Fruit fly (Drosophila melanogaster) whole organism, embryonic: ENCODE data around the gene Ubc4.

ENCODE experiments used
- Abd-B ChIP-seq: fragments of 200-800 bp; sonication (Bioruptor generic); optimal IDR thresholded peaks from 2 replicates; lab custom pipeline; 2018; ENCODE audit warnings: missing biosample characterization, mild to moderate bottlenecking, missing genetic modification characterization, moderate library complexity
- Asciz ChIP-seq: fragments of 200-800 bp; sonication (Bioruptor generic); optimal IDR thresholded peaks from 2 replicates; lab custom pipeline; 2017; ENCODE audit warnings: missing biosample characterization, mild to moderate bottlenecking, missing genetic modification characterization, missing genetic modification reagents
- B-H2 ChIP-seq: fragments of 200-800 bp; sonication (Bioruptor generic); optimal IDR thresholded peaks from 2 replicates; lab custom pipeline; 2018; ENCODE audit warnings: missing biosample characterization, mild to moderate bottlenecking, missing genetic modification characterization
- BEAF-32 ChIP-seq: fragments of 200-800 bp; sonication (Bioruptor generic); optimal IDR thresholded peaks from 3 replicates; lab custom pipeline; 2017; ENCODE audit warnings: missing biosample characterization, missing genetic modification characterization, mild to moderate bottlenecking, moderate library complexity, missing genetic modification reagents
- Bdp1 ChIP-seq: fragments of 200-800 bp; sonication (Bioruptor generic); optimal IDR thresholded peaks from 3 replicates; lab custom pipeline; 2016; ENCODE audit warnings: missing biosample characterization, missing genetic modification characterization
- CG10147 ChIP-seq: fragments of 200-800 bp; sonication (Bioruptor generic); optimal IDR thresholded peaks from 2 replicates; lab custom pipeline; 2019; ENCODE audit warnings: missing biosample characterization, mild to moderate bottlenecking, missing genetic modification characterization, moderate library complexity
- CG10462 ChIP-seq: fragments of 200-800 bp; sonication (Bioruptor generic); optimal IDR thresholded peaks from 2 replicates; lab custom pipeline; 2016; ENCODE audit warnings: missing biosample characterization, missing genetic modification characterization
- CG10959 ChIP-seq: fragments of 200-800 bp; sonication (Bioruptor generic); IDR thresholded peaks from 2 replicates; pipeline ENCODE4 v1.3.6; 2022; ENCODE audit warnings: missing biosample characterization, missing genetic modification characterization
- CG17568 ChIP-seq: fragments of 200-800 bp; sonication (Bioruptor generic); optimal IDR thresholded peaks from 2 replicates; lab custom pipeline; 2018; ENCODE audit warnings: missing biosample characterization, mild to moderate bottlenecking, missing genetic modification characterization, moderate library complexity
- CG18262 ChIP-seq: fragments of 200-800 bp; optimal IDR thresholded peaks from 3 replicates; lab custom pipeline; 2019; ENCODE audit warnings: missing biosample characterization, mild to moderate bottlenecking, missing genetic modification characterization, moderate library complexity
- CG30020 ChIP-seq: fragments of 200-800 bp; optimal IDR thresholded peaks from 2 replicates; lab custom pipeline; 2019; ENCODE audit warnings: missing biosample characterization, mild to moderate bottlenecking, missing genetic modification characterization, moderate library complexity
- CG3065 ChIP-seq: fragments of 200-800 bp; sonication (Bioruptor generic); optimal IDR thresholded peaks from 2 replicates; lab custom pipeline; 2016; ENCODE audit warnings: missing biosample characterization, missing genetic modification characterization
- CG31224 ChIP-seq: fragments of 200-800 bp; sonication (Bioruptor generic); IDR thresholded peaks from 2 replicates; pipeline ENCODE4 v1.3.6; 2022; ENCODE audit warnings: missing biosample characterization, missing genetic modification characterization
- CG42726 ChIP-seq: fragments of 200-800 bp; sonication (Bioruptor generic); IDR thresholded peaks from 2 replicates; pipeline ENCODE4 v1.3.6; 2022; ENCODE audit warnings: missing biosample characterization, missing genetic modification characterization; ENCODE audit not compliant: partially characterized antibody
- CG6813 ChIP-seq: fragments of 200-800 bp; sonication (Bioruptor generic); optimal IDR thresholded peaks from 2 replicates; lab custom pipeline; 2017; ENCODE audit warnings: missing biosample characterization, missing genetic modification characterization, mild to moderate bottlenecking, moderate library complexity, missing genetic modification reagents
- CG6854 ChIP-seq: fragments of 200-800 bp; sonication (Bioruptor generic); optimal IDR thresholded peaks from 3 replicates; lab custom pipeline; 2017; ENCODE audit warnings: missing biosample characterization, mild to moderate bottlenecking, missing genetic modification characterization
- CG8281 ChIP-seq: fragments of 200-800 bp; sonication (Bioruptor generic); optimal IDR thresholded peaks from 2 replicates; lab custom pipeline; 2018; ENCODE audit warnings: missing biosample characterization, mild to moderate bottlenecking, missing genetic modification characterization, moderate library complexity
- CG8359 ChIP-seq: fragments of 200-800 bp; sonication (Bioruptor generic); optimal IDR thresholded peaks from 2 replicates; lab custom pipeline; 2017; ENCODE audit warnings: missing biosample characterization, mild to moderate bottlenecking, missing genetic modification characterization, borderline replicate concordance
- CG9727 ChIP-seq: fragments of 200-800 bp; sonication (Bioruptor generic); optimal IDR thresholded peaks from 3 replicates; lab custom pipeline; 2017; ENCODE audit warnings: missing biosample characterization, mild to moderate bottlenecking, missing genetic modification characterization
- CTCF ChIP-seq: fragments of 200-800 bp; sonication (Bioruptor generic); optimal IDR thresholded peaks from 2 replicates; lab custom pipeline; 2017; ENCODE audit warnings: missing biosample characterization, mild to moderate bottlenecking, missing genetic modification characterization, moderate library complexity
- Chrac-16 ChIP-seq: fragments of 200-800 bp; sonication (Bioruptor generic); optimal IDR thresholded peaks from 3 replicates; lab custom pipeline; 2016; ENCODE audit warnings: missing biosample characterization, missing genetic modification characterization
- Fer2 ChIP-seq: fragments of 200-800 bp; sonication (Bioruptor generic); optimal IDR thresholded peaks from 2 replicates; lab custom pipeline; 2018; ENCODE audit warnings: missing biosample characterization, mild to moderate bottlenecking, missing genetic modification characterization, moderate library complexity
- MESR4 ChIP-seq: fragments of 200-800 bp; sonication (Bioruptor generic); optimal IDR thresholded peaks from 2 replicates; lab custom pipeline; 2018; ENCODE audit warnings: missing biosample characterization, mild to moderate bottlenecking, missing genetic modification characterization, moderate library complexity
- MTF-1 ChIP-seq: fragments of 200-800 bp; sonication (Bioruptor generic); optimal IDR thresholded peaks from 2 replicates; lab custom pipeline; 2018; ENCODE audit warnings: missing biosample characterization, mild to moderate bottlenecking, missing genetic modification characterization, borderline replicate concordance
- Mes4 ChIP-seq: fragments of 200-800 bp; sonication (Bioruptor generic); optimal IDR thresholded peaks from 2 replicates; lab custom pipeline; 2016; ENCODE audit warnings: missing biosample characterization, missing genetic modification characterization
- NK7.1 ChIP-seq: fragments of 200-800 bp; sonication (Bioruptor generic); optimal IDR thresholded peaks from 3 replicates; lab custom pipeline; 2016; ENCODE audit warnings: missing biosample characterization, missing genetic modification characterization
- Nf-YC ChIP-seq: fragments of 200-800 bp; optimal IDR thresholded peaks from 3 replicates; lab custom pipeline; 2019; ENCODE audit warnings: missing biosample characterization, mild to moderate bottlenecking, missing genetic modification characterization, moderate library complexity
- Optix ChIP-seq: fragments of 200-800 bp; sonication (Bioruptor generic); IDR thresholded peaks from 3 replicates; pipeline ENCODE4 v1.3.6; 2022; ENCODE audit warnings: missing biosample characterization, missing genetic modification characterization
- PHDP ChIP-seq: fragments of 200-800 bp; sonication (Bioruptor generic); optimal IDR thresholded peaks from 3 replicates; lab custom pipeline; 2018; ENCODE audit warnings: missing biosample characterization, mild to moderate bottlenecking, missing genetic modification characterization, moderate library complexity
- Side ChIP-seq: fragments of 200-800 bp; sonication (Bioruptor generic); optimal IDR thresholded peaks from 2 replicates; lab custom pipeline; 2016; ENCODE audit warnings: missing biosample characterization, missing genetic modification characterization
- Stat92E ChIP-seq, 3 experiments: fragments of >200 bp in 2 of 3; fragments of 200-800 bp in 1 of 3; sonication (Bioruptor generic) in 1 of 3; optimal IDR thresholded peaks; 2 replicates each; lab custom pipeline; 2017 to 2019; ENCODE audit warnings: missing biosample characterization in 3 of 3, missing genetic modification characterization in 3 of 3, mild to moderate bottlenecking in 1 of 3, moderate library complexity in 1 of 3
- abd-A ChIP-seq: fragments of 200-800 bp; sonication (Bioruptor generic); optimal IDR thresholded peaks from 3 replicates; lab custom pipeline; 2019; ENCODE audit warnings: missing biosample characterization, mild to moderate bottlenecking, missing genetic modification characterization, moderate library complexity
- bcd ChIP-seq: fragments of 200-800 bp; sonication (Bioruptor generic); optimal IDR thresholded peaks from 2 replicates; lab custom pipeline; 2017; ENCODE audit warnings: missing biosample characterization, mild to moderate bottlenecking, missing genetic modification characterization
- bsh ChIP-seq, 2 experiments: fragments of 200-800 bp; sonication (Bioruptor generic); optimal IDR thresholded peaks; 2 replicates each; lab custom pipeline; 2017 to 2018; ENCODE audit warnings: mild to moderate bottlenecking in 2 of 2, missing biosample characterization in 2 of 2, missing genetic modification characterization in 2 of 2, moderate library complexity in 1 of 2
- cg ChIP-seq: fragments of 200-800 bp; sonication (Bioruptor generic); optimal IDR thresholded peaks from 3 replicates; lab custom pipeline; 2019; ENCODE audit warnings: missing biosample characterization, mild to moderate bottlenecking, missing genetic modification characterization, moderate library complexity
- ci ChIP-seq: fragments of 200-800 bp; sonication (Bioruptor generic); IDR thresholded peaks from 3 replicates; pipeline ENCODE4 v1.3.6; 2022; ENCODE audit warnings: missing biosample characterization, missing genetic modification characterization
- en ChIP-seq: fragments of 200-800 bp; sonication (Bioruptor generic); optimal IDR thresholded peaks from 2 replicates; lab custom pipeline; 2016; ENCODE audit warnings: missing biosample characterization, missing genetic modification characterization
- fd3F ChIP-seq: fragments of 200-800 bp; sonication (Bioruptor generic); optimal IDR thresholded peaks from 2 replicates; lab custom pipeline; 2018; ENCODE audit warnings: missing biosample characterization, mild to moderate bottlenecking, missing genetic modification characterization, moderate library complexity
- grn ChIP-seq: fragments of 200-800 bp; sonication (Bioruptor generic); optimal IDR thresholded peaks from 3 replicates; lab custom pipeline; 2017; ENCODE audit warnings: missing biosample characterization, missing genetic modification characterization
- ham ChIP-seq: fragments of 200-800 bp; sonication (Bioruptor generic); IDR thresholded peaks from 2 replicates; pipeline ENCODE4 v1.3.6; 2022; ENCODE audit warnings: missing biosample characterization, missing genetic modification characterization
- ind ChIP-seq: fragments of 200-800 bp; sonication (Bioruptor generic); optimal IDR thresholded peaks from 3 replicates; lab custom pipeline; 2016; ENCODE audit warnings: missing biosample characterization, missing genetic modification characterization
- inv ChIP-seq: fragments of 200-800 bp; sonication (Bioruptor generic); IDR thresholded peaks from 2 replicates; pipeline ENCODE4 v1.3.6; 2022; ENCODE audit warnings: missing biosample characterization, missing genetic modification characterization; ENCODE audit not compliant: partially characterized antibody
- phol ChIP-seq: fragments of 200-800 bp; sonication (Bioruptor generic); optimal IDR thresholded peaks from 3 replicates; lab custom pipeline; 2018; ENCODE audit warnings: missing biosample characterization, mild to moderate bottlenecking, missing genetic modification characterization, moderate library complexity
- prd ChIP-seq, 3 experiments: fragments of >200 bp in 2 of 3; fragments of 200-800 bp in 1 of 3; sonication (Bioruptor generic) in 1 of 3; optimal IDR thresholded peaks in 2 of 3; IDR thresholded peaks in 1 of 3; 2 replicates in 2 of 3; 3 replicates in 1 of 3; pipeline versions ENCODE4 v1.3.6 to Lab custom; 2017 to 2022; ENCODE audit warnings: missing biosample characterization in 1 of 3, missing genetic modification characterization in 1 of 3
- pzg ChIP-seq: fragments of 200-800 bp; sonication (Bioruptor generic); optimal IDR thresholded peaks from 3 replicates; lab custom pipeline; 2018; ENCODE audit warnings: missing biosample characterization, mild to moderate bottlenecking, missing genetic modification characterization, moderate library complexity
- ranshi ChIP-seq: fragments of 200-800 bp; sonication (Bioruptor generic); IDR thresholded peaks from 2 replicates; pipeline ENCODE4 v1.3.6; 2022; ENCODE audit warnings: missing biosample characterization, missing genetic modification characterization
- sima ChIP-seq: fragments of 200-800 bp; sonication (Bioruptor generic); optimal IDR thresholded peaks from 2 replicates; lab custom pipeline; 2016; ENCODE audit warnings: missing biosample characterization, missing genetic modification characterization
- sna ChIP-seq: fragments of 200-800 bp; sonication (Bioruptor generic); IDR thresholded peaks from 2 replicates; pipeline ENCODE4 v1.3.6; 2022; ENCODE audit warnings: missing biosample characterization, missing genetic modification characterization; ENCODE audit not compliant: partially characterized antibody
- sr ChIP-seq: fragments of 200-800 bp; sonication (Bioruptor generic); IDR thresholded peaks from 3 replicates; pipeline ENCODE4 v1.3.6; 2022; ENCODE audit warnings: missing biosample characterization, missing genetic modification characterization
- wek ChIP-seq: fragments of 200-800 bp; sonication (Bioruptor generic); optimal IDR thresholded peaks from 3 replicates; lab custom pipeline; 2018; ENCODE audit warnings: missing biosample characterization, mild to moderate bottlenecking, missing genetic modification characterization, moderate library complexity

The Ubc4 gene

DNA sequence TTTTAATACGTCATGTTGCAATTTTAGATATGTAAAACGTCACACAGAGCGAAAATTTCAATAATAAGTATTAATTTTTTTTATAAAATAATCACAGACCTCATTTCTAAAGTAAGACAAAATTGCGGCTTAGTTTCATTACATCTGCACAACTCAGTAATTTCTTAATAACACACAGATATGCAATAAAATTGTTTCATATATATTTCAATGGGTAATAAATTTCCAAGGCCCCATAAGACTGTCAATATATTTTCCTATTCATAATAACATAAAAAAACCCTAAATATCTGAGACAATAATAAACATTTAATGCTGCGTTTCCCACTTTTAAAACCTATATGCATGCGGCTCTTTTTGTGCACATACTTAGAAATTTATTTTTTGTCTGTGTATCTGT is 2.5 kb upstream of the Ubc4 start (continued):
- TF ChIP-seq inv (GFP tag; lab: Robert Waterston, UW): no peak
- TF ChIP-seq bcd (GFP tag; lab: Kevin White, UChicago): peak; percentile 44
- TF ChIP-seq phol (tag; lab: Kevin White, UChicago): peak; percentile 41
- TF ChIP-seq Bdp1: no peak
- no peak for TF ChIP-seq CTCF
- TF ChIP-seq Stat92E (GFP tag; optimal IDR thresholded peaks at IDR 0.05; lab: Kevin White, UChicago): no peak
- TF ChIP-seq wek: no peak
- TF ChIP-seq CG3065: no peak
- TF ChIP-seq bsh (GFP tag; optimal IDR thresholded peaks at IDR 0.05; lab: Kevin White, UChicago): peak in 1 of 2 experiments; percentile 21
- no peak for TF ChIP-seq grn (GFP tag; lab: Kevin White, UChicago)
- TF ChIP-seq cg (GFP tag; lab: Kevin White, UChicago): no peak
- no peak for TF ChIP-seq CG17568 (GFP tag; lab: Kevin White, UChicago)
- TF ChIP-seq CG18262 (tag; lab: Kevin White, UChicago): peak; percentile 63
- no peak for TF ChIP-seq B-H2 (GFP tag; lab: Kevin White, UChicago)
- no peak for TF ChIP-seq CG6813 (GFP tag; lab: Kevin White, UChicago)
- no peak for TF ChIP-seq MESR4 (GFP tag; lab: Kevin White, UChicago)
- peak; percentile 16 for TF ChIP-seq CG8281 (tag; lab: Kevin White, UChicago)
- TF ChIP-seq Asciz (GFP tag; lab: Kevin White, UChicago): peak; percentile 46
- TF ChIP-seq CG10147: no peak
- no peak for TF ChIP-seq CG31224 (GFP tag; lab: Robert Waterston, UW)
- no peak for TF ChIP-seq Chrac-16 (GFP tag; lab: Kevin White, UChicago)
- no peak for TF ChIP-seq CG10959 (GFP tag; lab: Robert Waterston, UW)
- no peak for TF ChIP-seq Mes4 (GFP tag; lab: Kevin White, UChicago)
- TF ChIP-seq ranshi (GFP tag; lab: Robert Waterston, UW): no peak
- no peak for TF ChIP-seq en (GFP tag; lab: Kevin White, UChicago)
- no peak for TF ChIP-seq MTF-1 (GFP tag; lab: Kevin White, UChicago)
- TF ChIP-seq CG9727 (GFP tag; lab: Kevin White, UChicago): peak; percentile 26
- TF ChIP-seq Side (GFP tag; lab: Kevin White, UChicago): no peak
- TF ChIP-seq prd (optimal IDR thresholded peaks at IDR 0.05; lab: Kevin White, UChicago): no peak
- 0 out of 3 replicates have a peak, but pooled peaks have one; percentile 11 for TF ChIP-seq prd (GFP tag; IDR thresholded peaks at IDR 0.05; lab: Robert Waterston, UW)
- TF ChIP-seq CG6854: no peak
- no peak for TF ChIP-seq CG42726 (GFP tag; lab: Robert Waterston, UW)
- TF ChIP-seq CG30020 (tag; lab: Kevin White, UChicago): no peak
- TF ChIP-seq ham (GFP tag; lab: Robert Waterston, UW): no peak
- no peak for TF ChIP-seq Abd-B (GFP tag; lab: Kevin White, UChicago)
- no peak for TF ChIP-seq NK7.1 (GFP tag; lab: Kevin White, UChicago)
- no peak for TF ChIP-seq Optix (GFP tag; lab: Robert Waterston, UW)
- TF ChIP-seq CG8359: no peak
- no peak for TF ChIP-seq sna (GFP tag; lab: Robert Waterston, UW)
- no peak for TF ChIP-seq ind
- TF ChIP-seq CG10462: no peak
- TF ChIP-seq BEAF-32 (GFP tag; lab: Kevin White, UChicago): no peak
- peak; percentile 14 for TF ChIP-seq fd3F
- TF ChIP-seq Nf-YC (tag; lab: Kevin White, UChicago): peak; percentile 43
- TF ChIP-seq pzg (GFP tag; lab: Kevin White, UChicago): no peak
- no peak for TF ChIP-seq sima (GFP tag; lab: Kevin White, UChicago)
- peak; percentile 45 for TF ChIP-seq PHDP (tag; lab: Kevin White, UChicago)
- TF ChIP-seq sr: no peak
- TF ChIP-seq ci: no peak
- peak; percentile 3 for TF ChIP-seq Fer2
- TF ChIP-seq abd-A (tag; lab: Kevin White, UChicago): no peak
